Worm (Caenorhabditis elegans) whole organism, L1 larva: ENCODE data around the gene T25B9.11.

Experiments used
- ces-1 ChIP-seq: fragments of 150-350 bp; optimal IDR thresholded peaks from 2 replicates; lab custom pipeline; 2014; ENCODE audit warnings: missing biosample characterization, missing genetic modification reagents, missing genetic modification characterization
- egl-27 ChIP-seq, 2 experiments: fragments of 150-350 bp in 1 of 2; sonication (generic microtip); optimal IDR thresholded peaks; 3 replicates each; lab custom pipeline; 2017 to 2018; ENCODE audit warnings: missing biosample characterization in 2 of 2, missing genetic modification characterization in 2 of 2, missing genetic modification reagents in 2 of 2
- fkh-8 ChIP-seq: sonication (generic microtip); optimal IDR thresholded peaks from 2 replicates; lab custom pipeline; 2016; ENCODE audit warnings: mild to moderate bottlenecking, missing genetic modification characterization, missing compliant biosample characterization
- jun-1 ChIP-seq: fragments of 150-350 bp; optimal IDR thresholded peaks from 2 replicates; lab custom pipeline; 2014; ENCODE audit warnings: missing biosample characterization, missing genetic modification reagents, missing genetic modification characterization
- lin-15B ChIP-seq: fragments of 150-350 bp; sonication (generic microtip); optimal IDR thresholded peaks from 3 replicates; lab custom pipeline; 2014; ENCODE audit warnings: missing biosample characterization, missing genetic modification characterization
- lin-35 ChIP-seq, 2 experiments: fragments of 150-350 bp; optimal IDR thresholded peaks; 2 replicates each; lab custom pipeline; 2014; ENCODE audit warnings: missing biosample characterization in 2 of 2, missing genetic modification characterization in 2 of 2, missing genetic modification reagents in 2 of 2
- mef-2 ChIP-seq: fragments of 150-350 bp; optimal IDR thresholded peaks from 2 replicates; lab custom pipeline; 2014; ENCODE audit warnings: missing biosample characterization, missing genetic modification characterization
- mep-1 ChIP-seq: fragments of 150-350 bp; optimal IDR thresholded peaks from 2 replicates; lab custom pipeline; 2014; ENCODE audit warnings: missing biosample characterization, missing genetic modification characterization
- ztf-11 ChIP-seq, 2 experiments: sonication (generic microtip); optimal IDR thresholded peaks; 2 replicates each; lab custom pipeline; 2016 to 2017; ENCODE audit warnings: missing genetic modification characterization in 2 of 2, missing biosample characterization in 1 of 2, missing compliant biosample characterization in 1 of 2
- ztf-4 ChIP-seq: fragments of 150-350 bp; optimal IDR thresholded peaks from 2 replicates; lab custom pipeline; 2014; ENCODE audit warnings: missing biosample characterization, missing genetic modification characterization

- TF ChIP-seq mep-1 (tag; lab: Kevin White, UChicago) (no peak), lin-35 (GFP tag; optimal IDR thresholded peaks at IDR 0.05; lab: Kevin White, UChicago) (no peak), ces-1 (GFP tag; lab: Kevin White, UChicago) (no peak), mef-2 (no peak), ztf-11 (tag; optimal IDR thresholded peaks at IDR 0.05; lab: Kevin White, UChicago) (no peak), egl-27 (tag; optimal IDR thresholded peaks at IDR 0.05; lab: Kevin White, UChicago) (no peak), jun-1 (no peak), fkh-8 (tag; lab: Kevin White, UChicago) (no peak), lin-15B (tag; lab: Kevin White, UChicago) (no peak), ztf-4 (no peak)
These were observed 48.0 kb upstream of the T25B9.11 start, which contains the start of gene ncx-3 for ce11 chrIV:10716348-10716747.
